Fruit fly (Drosophila melanogaster): ENCODE measurements around the gene stai.

stai gene

dm6 chr2L:6078757-6079351, 21.3 kb upstream of the stai start (continued):
- TF ChIP-seq CG17612 (GFP tag; IDR thresholded peaks at IDR 0.05) (no peak), run (tag; optimal IDR thresholded peaks at IDR 0.05) (no peak), CG15479 (GFP tag; optimal IDR thresholded peaks at IDR 0.05) (peak; percentile 100), CG17186 (GFP tag; optimal IDR thresholded peaks at IDR 0.05) (no peak), CG8944 (GFP tag; optimal IDR thresholded peaks at IDR 0.05) (no peak), sima (GFP tag; optimal IDR thresholded peaks at IDR 0.05) (no peak), eve (GFP tag; optimal IDR thresholded peaks at IDR 0.05) (no peak), CG9609 (GFP tag; optimal IDR thresholded peaks at IDR 0.05) (no peak), CkIIα-i1 (GFP tag; IDR thresholded peaks at IDR 0.05) (no peak), ken (GFP tag; IDR thresholded peaks at IDR 0.05) (no peak), Hr3 (GFP tag; optimal IDR thresholded peaks at IDR 0.05) (no peak), Opbp (GFP tag; IDR thresholded peaks at IDR 0.05; ENCODE audit: partially characterized antibody) (peak; percentile 64; the same call in 1 of the 3 replicates), CG12659 (GFP tag; optimal IDR thresholded peaks at IDR 0.05) (no peak), ap (GFP tag; IDR thresholded peaks at IDR 0.05) (no peak), dati (GFP tag; IDR thresholded peaks at IDR 0.05) (no peak), HmgZ (tag; optimal IDR thresholded peaks at IDR 0.05) (no peak), CG4617 (GFP tag; optimal IDR thresholded peaks at IDR 0.05; ENCODE audit: borderline replicate concordance) (no peak), Blimp-1 (GFP tag; optimal IDR thresholded peaks at IDR 0.05) (peak; percentile 79), CG5953 (GFP tag; IDR thresholded peaks at IDR 0.05) (no peak), CG3407 (GFP tag; optimal IDR thresholded peaks at IDR 0.05) (no peak), CG10267 (tag; optimal IDR thresholded peaks at IDR 0.05) (no peak), jing (GFP tag; optimal IDR thresholded peaks at IDR 0.05) (no peak), CG12391 (tag; optimal IDR thresholded peaks at IDR 0.05) (no peak), lmd (GFP tag; IDR thresholded peaks at IDR 0.05) (no peak), PHDP (tag; optimal IDR thresholded peaks at IDR 0.05) (no peak), Nf-YA (GFP tag; IDR thresholded peaks at IDR 0.05) (no peak), inv (GFP tag; IDR thresholded peaks at IDR 0.05; ENCODE audit: partially characterized antibody) (no peak), CG10543 (GFP tag; optimal IDR thresholded peaks at IDR 0.05) (peak; percentile 15), CG3838 (GFP tag; optimal IDR thresholded peaks at IDR 0.05) (no peak), CG7987 (GFP tag; optimal IDR thresholded peaks at IDR 0.05) (peak; percentile 69), kay (GFP tag; optimal IDR thresholded peaks at IDR 0.05) (no peak), peb (GFP tag; IDR thresholded peaks at IDR 0.05) (no peak), CG13123 (GFP tag; optimal IDR thresholded peaks at IDR 0.05) (no peak), CG8359 (GFP tag; optimal IDR thresholded peaks at IDR 0.05; ENCODE audit: borderline replicate concordance) (no peak), disco-r (GFP tag; optimal IDR thresholded peaks at IDR 0.05) (no peak), bsh (GFP tag; optimal IDR thresholded peaks at IDR 0.05) (no peak), CG34422 (GFP tag; IDR thresholded peaks at IDR 0.05) (no peak), Dip3 (GFP tag; optimal IDR thresholded peaks at IDR 0.05) (no peak), ind (GFP tag; optimal IDR thresholded peaks at IDR 0.05) (no peak), slp2 (GFP tag; optimal IDR thresholded peaks at IDR 0.05) (no peak), fu2 (GFP tag; optimal IDR thresholded peaks at IDR 0.05) (no peak), Sox102F (GFP tag; optimal IDR thresholded peaks at IDR 0.05) (no peak), jigr1 (GFP tag; IDR thresholded peaks at IDR 0.05) (no peak), Asciz (GFP tag; optimal IDR thresholded peaks at IDR 0.05) (no peak), CG14014 (GFP tag; IDR thresholded peaks at IDR 0.05) (no peak), CG34224 (GFP tag; IDR thresholded peaks at IDR 0.05; ENCODE audit: partially characterized antibody) (no peak), CG1603 (tag; optimal IDR thresholded peaks at IDR 0.05) (no peak), tna (GFP tag; IDR thresholded peaks at IDR 0.05; ENCODE audit: partially characterized antibody) (no peak), ara (GFP tag; IDR thresholded peaks at IDR 0.05) (peak; percentile 13; the same call in 1 of the 2 replicates), sisA (GFP tag; IDR thresholded peaks at IDR 0.05) (no peak), C15 (GFP tag; IDR thresholded peaks at IDR 0.05) (no peak)

Measured in whole organism, embryonic.